Fruit fly (Drosophila melanogaster): Measurements from ENCODE around the gene CG31098.

The CG31098 gene

DNA sequence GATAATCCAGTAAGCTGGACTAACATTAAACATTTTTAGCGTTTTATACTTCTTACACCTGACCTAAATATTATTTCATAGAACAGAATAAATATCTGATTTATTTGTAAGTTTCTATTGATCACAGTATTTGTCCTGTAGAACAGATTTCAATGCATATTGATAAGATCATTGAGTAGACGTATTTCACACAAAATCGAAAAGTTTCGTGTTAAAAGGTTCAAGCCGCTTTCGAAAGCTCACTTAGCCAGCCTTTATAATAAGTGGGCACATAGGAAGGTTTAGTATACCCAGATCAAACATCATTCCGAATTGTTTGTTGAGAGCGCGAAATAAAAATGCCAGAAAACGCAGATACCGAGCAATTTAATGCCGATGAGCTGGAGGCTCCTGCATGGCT lies 3.2 kb downstream of the CG31098 start, which contains the start of gene CG11893:
Gene CG11893, plus strand, starts transcription at position 301 of the 400 bp plus-strand sequence.
- TF ChIP-seq Mio (GFP tag; optimal IDR thresholded peaks at IDR 0.05), result no peak
- no peak for TF ChIP-seq CG32264 (GFP tag; optimal IDR thresholded peaks at IDR 0.05)
- TF ChIP-seq CG9705 (GFP tag; optimal IDR thresholded peaks at IDR 0.05), result no peak
- no peak for TF ChIP-seq Dif (GFP tag; optimal IDR thresholded peaks at IDR 0.05; ENCODE audit: partially characterized antibody)
- no peak for TF ChIP-seq pan (optimal IDR thresholded peaks at IDR 0.05)
- no peak for TF ChIP-seq Hr78 (GFP tag; optimal IDR thresholded peaks at IDR 0.05)
- TF ChIP-seq sage (GFP tag; optimal IDR thresholded peaks at IDR 0.05), result no peak
- no peak for TF ChIP-seq Hr83 (GFP tag; optimal IDR thresholded peaks at IDR 0.05; ENCODE audit: poor library complexity, severe bottlenecking)
- TF ChIP-seq usp (GFP tag; optimal IDR thresholded peaks at IDR 0.05), result no peak

DNA sequence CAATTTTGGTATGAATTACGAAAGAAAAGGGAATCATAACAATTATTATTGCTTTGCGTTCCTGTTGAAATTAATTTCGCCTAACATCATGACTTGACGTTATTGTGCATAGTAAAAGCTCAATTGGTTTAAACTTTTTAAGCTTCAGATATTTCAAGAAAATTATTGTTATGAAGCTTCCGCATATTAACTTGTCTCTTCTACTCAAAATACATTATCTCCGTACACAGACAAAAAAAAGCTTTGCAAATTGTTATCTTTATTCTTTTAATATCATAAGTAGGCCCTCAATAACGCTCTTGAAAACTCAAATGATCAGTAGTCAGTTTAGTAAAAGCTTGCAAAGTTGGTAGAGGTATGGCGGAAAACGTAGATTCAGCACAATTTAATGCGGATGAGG lies 5.6 kb downstream of the CG31098 start, which contains the start of gene CG13658:
Gene CG13658, plus strand, starts transcription at position 347 of the 400 bp plus-strand sequence.
- TF ChIP-seq jim (GFP tag; optimal IDR thresholded peaks at IDR 0.05) (no peak), Rel (GFP tag; optimal IDR thresholded peaks at IDR 0.05) (no peak), Rel (tag; optimal IDR thresholded peaks at IDR 0.05) (no peak), h (GFP tag; optimal IDR thresholded peaks at IDR 0.05) (no peak), Sp1 (GFP tag; optimal IDR thresholded peaks at IDR 0.05) (no peak), N (GFP tag; optimal IDR thresholded peaks at IDR 0.05) (no peak), sage (GFP tag; optimal IDR thresholded peaks at IDR 0.05) (no peak), Dfd (GFP tag; optimal IDR thresholded peaks at IDR 0.05) (no peak), usp (GFP tag; optimal IDR thresholded peaks at IDR 0.05) (no peak), Vsx2 (GFP tag; optimal IDR thresholded peaks at IDR 0.05; ENCODE audit: partially characterized antibody) (no peak), woc (GFP tag; optimal IDR thresholded peaks at IDR 0.05) (no peak), dsf (GFP tag; optimal IDR thresholded peaks at IDR 0.05; ENCODE audit: borderline replicate concordance) (no peak), Hr78 (GFP tag; optimal IDR thresholded peaks at IDR 0.05) (no peak)

dm6 chr3R:25285173-25285572 lies 7.6 kb downstream of the CG31098 start, which contains the start of gene CG31104:
CG31104 (plus strand) TSS chr3R:25285473.
- no peak for TF ChIP-seq Jra (GFP tag; optimal IDR thresholded peaks at IDR 0.05)

dm6 chr3R:25283209-25283670 lies 9.5 kb downstream of the CG31098 start, which contains the start of gene CG31300:
CG31300 (plus strand) TSS chr3R:25283620.
- TF ChIP-seq Jra (GFP tag; optimal IDR thresholded peaks at IDR 0.05) (no peak), dsf (GFP tag; optimal IDR thresholded peaks at IDR 0.05; ENCODE audit: borderline replicate concordance) (no peak), Myc (optimal IDR thresholded peaks at IDR 0.05) (no peak), Dfd (GFP tag; optimal IDR thresholded peaks at IDR 0.05) (no peak), dmrt93B (GFP tag; optimal IDR thresholded peaks at IDR 0.05) (no peak), Abd-B (GFP tag; optimal IDR thresholded peaks at IDR 0.05) (no peak), Dif (GFP tag; optimal IDR thresholded peaks at IDR 0.05; ENCODE audit: partially characterized antibody) (no peak)

DNA sequence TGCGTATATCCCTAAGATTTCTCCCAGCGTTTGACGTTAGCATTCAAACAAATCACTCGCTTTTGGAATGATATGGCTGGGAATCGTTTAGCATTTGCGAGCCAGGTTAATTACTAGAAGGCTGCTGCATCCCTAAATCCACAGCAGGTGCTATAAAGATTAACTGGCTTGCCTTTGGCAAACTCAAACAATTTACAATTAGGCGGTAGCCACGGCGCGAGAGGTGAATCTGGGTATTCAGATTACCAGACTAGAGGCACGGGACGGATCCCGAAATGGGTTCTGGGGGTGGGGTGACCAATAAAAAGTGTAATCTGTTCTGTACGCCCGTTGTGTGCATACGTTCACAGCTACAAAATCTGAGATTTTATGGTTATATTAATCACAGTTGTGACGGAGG lies 11.6 kb downstream of the CG31098 start, which contains the start of gene CG11892:
Gene CG11892, plus strand, starts transcription at position 384 of the 400 bp plus-strand sequence.
- TF ChIP-seq rgr (GFP tag; optimal IDR thresholded peaks at IDR 0.05) (peak; percentile 36), brk (GFP tag; optimal IDR thresholded peaks at IDR 0.05) (no peak), Rel (GFP tag; optimal IDR thresholded peaks at IDR 0.05) (no peak), Rel (tag; optimal IDR thresholded peaks at IDR 0.05) (no peak), woc (GFP tag; optimal IDR thresholded peaks at IDR 0.05) (no peak), h (GFP tag; optimal IDR thresholded peaks at IDR 0.05) (no peak), usp (GFP tag; optimal IDR thresholded peaks at IDR 0.05) (no peak), lola (GFP tag; optimal IDR thresholded peaks at IDR 0.05) (no peak), jim (GFP tag; optimal IDR thresholded peaks at IDR 0.05) (no peak), sage (GFP tag; optimal IDR thresholded peaks at IDR 0.05) (no peak), dl (GFP tag; optimal IDR thresholded peaks at IDR 0.05; ENCODE audit: insufficient read depth in 1 of 2, partially characterized antibody in 2 of 2) (no peak), psq (GFP tag; optimal IDR thresholded peaks at IDR 0.05) (no peak), Sp1 (GFP tag; optimal IDR thresholded peaks at IDR 0.05) (peak; percentile 55), Hr78 (GFP tag; optimal IDR thresholded peaks at IDR 0.05) (no peak), Hr83 (GFP tag; optimal IDR thresholded peaks at IDR 0.05; ENCODE audit: poor library complexity, severe bottlenecking) (peak; percentile 51), CrebA (GFP tag; optimal IDR thresholded peaks at IDR 0.05; ENCODE audit: borderline replicate concordance) (no peak), GATAd (GFP tag; optimal IDR thresholded peaks at IDR 0.05) (no peak), HLH106 (tag; optimal IDR thresholded peaks at IDR 0.05) (no peak), Hnf4 (GFP tag; optimal IDR thresholded peaks at IDR 0.05) (peak; percentile 24), Abd-B (GFP tag; optimal IDR thresholded peaks at IDR 0.05) (no peak), OdsH (GFP tag; optimal IDR thresholded peaks at IDR 0.05) (peak; percentile 47), Vsx2 (GFP tag; optimal IDR thresholded peaks at IDR 0.05; ENCODE audit: partially characterized antibody) (no peak), Dfd (GFP tag; optimal IDR thresholded peaks at IDR 0.05) (no peak), dsf (GFP tag; optimal IDR thresholded peaks at IDR 0.05; ENCODE audit: borderline replicate concordance) (no peak), pan (optimal IDR thresholded peaks at IDR 0.05) (no peak), br (GFP tag; optimal IDR thresholded peaks at IDR 0.05) (peak; percentile 57), sv (GFP tag; optimal IDR thresholded peaks at IDR 0.05) (no peak), Dif (GFP tag; optimal IDR thresholded peaks at IDR 0.05; ENCODE audit: partially characterized antibody) (no peak), Jra (GFP tag; optimal IDR thresholded peaks at IDR 0.05) (no peak), dmrt93B (GFP tag; optimal IDR thresholded peaks at IDR 0.05) (no peak), ey (GFP tag; optimal IDR thresholded peaks at IDR 0.05) (no peak), CG32264 (GFP tag; optimal IDR thresholded peaks at IDR 0.05) (no peak), N (GFP tag; optimal IDR thresholded peaks at IDR 0.05) (no peak), Mio (GFP tag; optimal IDR thresholded peaks at IDR 0.05) (no peak), CG9705 (GFP tag; optimal IDR thresholded peaks at IDR 0.05) (no peak), fru (GFP tag; optimal IDR thresholded peaks at IDR 0.05) (peak; percentile 50), foxo (GFP tag; optimal IDR thresholded peaks at IDR 0.05) (no peak)

Data from whole organism, wandering third instar larva.